Fruit fly (Drosophila melanogaster) whole organism, wandering third instar larva: Measurements from ENCODE around the gene Cpr67Fa1.

ENCODE experiments used
- Abd-B ChIP-seq: fragments of >200 bp; optimal IDR thresholded peaks from 2 replicates; lab custom pipeline; 2017; ENCODE audit warnings: missing biosample characterization, missing genetic modification characterization
- Myc ChIP-seq: fragments of >200 bp; optimal IDR thresholded peaks from 2 replicates; lab custom pipeline; 2017
- dmrt93B ChIP-seq: fragments of 200-800 bp; sonication (Bioruptor generic); optimal IDR thresholded peaks from 2 replicates; lab custom pipeline; 2018; ENCODE audit warnings: missing biosample characterization, mild to moderate bottlenecking, missing genetic modification characterization
- tai ChIP-seq: sonication (Bioruptor generic); optimal IDR thresholded peaks from 2 replicates; lab custom pipeline; 2016; ENCODE audit warnings: missing biosample characterization, missing genetic modification characterization

- no peak for TF ChIP-seq tai (GFP tag; lab: Kevin White, UChicago)
- no peak for TF ChIP-seq dmrt93B
- no peak for TF ChIP-seq Abd-B (GFP tag; lab: Kevin White, UChicago)
- no peak for TF ChIP-seq Myc
Observed at dm6 chr3L:10909612-10910011, 19.8 kb downstream of the Cpr67Fa1 start.
